Fruit fly (Drosophila melanogaster) whole organism, prepupa: ENCODE results near the gene tna.

ENCODE experiments used
- CG1621 ChIP-seq: fragments of 200-800 bp; sonication (Bioruptor generic); optimal IDR thresholded peaks from 3 replicates; lab custom pipeline; 2018; ENCODE audit warnings: missing biosample characterization, mild to moderate bottlenecking, missing genetic modification characterization
- CG6792 ChIP-seq: fragments of 200-800 bp; sonication (Bioruptor generic); optimal IDR thresholded peaks from 3 replicates; lab custom pipeline; 2016; ENCODE audit warnings: missing biosample characterization, missing genetic modification characterization
- CG6808 ChIP-seq: fragments of 200-800 bp; sonication (Bioruptor generic); optimal IDR thresholded peaks from 3 replicates; lab custom pipeline; 2017; ENCODE audit warnings: missing biosample characterization, missing genetic modification characterization, mild to moderate bottlenecking, moderate library complexity, missing genetic modification reagents
- dac ChIP-seq: fragments of 200-800 bp; sonication (Bioruptor generic); optimal IDR thresholded peaks from 2 replicates; lab custom pipeline; 2017; ENCODE audit warnings: missing biosample characterization, mild to moderate bottlenecking, missing genetic modification characterization
- net ChIP-seq: fragments of 200-800 bp; sonication (Bioruptor generic); optimal IDR thresholded peaks from 3 replicates; lab custom pipeline; 2016; ENCODE audit warnings: missing biosample characterization, missing genetic modification characterization
- pdm3 ChIP-seq: fragments of 200-800 bp; sonication (Bioruptor generic); optimal IDR thresholded peaks from 3 replicates; lab custom pipeline; 2016; ENCODE audit warnings: missing biosample characterization, missing genetic modification characterization
- ss ChIP-seq, 2 experiments: fragments of 200-800 bp; sonication (Bioruptor generic); optimal IDR thresholded peaks; 2 replicates in 1 of 2; 3 replicates in 1 of 2; lab custom pipeline; 2017 to 2018; ENCODE audit warnings: mild to moderate bottlenecking in 2 of 2, missing biosample characterization in 2 of 2, missing genetic modification characterization in 2 of 2, moderate library complexity in 1 of 2

DNA sequence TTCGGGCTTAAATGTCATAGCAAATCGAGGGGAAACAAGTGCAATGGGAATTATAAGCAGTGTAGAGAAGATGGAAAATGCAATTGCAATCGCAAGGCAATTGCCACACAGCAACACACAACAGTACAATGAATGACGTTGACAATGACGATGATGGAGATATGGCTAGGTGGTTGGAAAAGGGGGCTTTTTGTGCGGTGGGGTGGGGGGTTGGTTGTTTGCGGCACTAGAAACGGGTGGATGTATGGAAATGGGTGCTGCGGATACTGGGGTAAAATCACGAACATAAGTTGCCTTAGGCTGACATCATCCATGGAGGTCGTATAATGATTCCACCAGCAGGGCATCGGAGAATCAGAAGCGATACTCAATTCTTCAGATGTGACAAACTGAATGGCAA lies 33.8 kb downstream of the tna start:
- TF ChIP-seq CG1621, result no peak
- no peak for TF ChIP-seq pdm3 (GFP tag; lab: Kevin White, UChicago)
- TF ChIP-seq CG6808, result no peak
- no peak for TF ChIP-seq dac
- TF ChIP-seq ss (GFP tag; optimal IDR thresholded peaks at IDR 0.05; lab: Kevin White, UChicago), result no peak
- TF ChIP-seq net (GFP tag; lab: Kevin White, UChicago), result no peak
- no peak for TF ChIP-seq CG6792 (GFP tag; lab: Kevin White, UChicago)
